Fruit fly (Drosophila melanogaster) whole organism, embryonic: ENCODE data around the gene eIF4A.

Experiments
- BtbVII ChIP-seq: fragments of 200-800 bp; sonication (Bioruptor generic); optimal IDR thresholded peaks from 3 replicates; lab custom pipeline; 2017; ENCODE audit warnings: missing biosample characterization, mild to moderate bottlenecking, missing genetic modification characterization
- C15 ChIP-seq: fragments of 200-800 bp; sonication (Bioruptor generic); IDR thresholded peaks from 3 replicates; pipeline ENCODE4 v1.3.6; 2022; ENCODE audit warnings: missing biosample characterization, missing genetic modification characterization
- CG10147 ChIP-seq: fragments of 200-800 bp; sonication (Bioruptor generic); optimal IDR thresholded peaks from 2 replicates; lab custom pipeline; 2019; ENCODE audit warnings: missing biosample characterization, mild to moderate bottlenecking, missing genetic modification characterization, moderate library complexity
- CG11723 ChIP-seq: fragments of 200-800 bp; sonication (Bioruptor generic); optimal IDR thresholded peaks from 2 replicates; lab custom pipeline; 2017; ENCODE audit warnings: missing biosample characterization, mild to moderate bottlenecking, missing genetic modification characterization
- CG15269 ChIP-seq: fragments of 200-800 bp; sonication (Bioruptor generic); optimal IDR thresholded peaks from 2 replicates; lab custom pipeline; 2018; ENCODE audit warnings: missing biosample characterization, mild to moderate bottlenecking, missing genetic modification characterization, moderate library complexity
- CG15601 ChIP-seq: fragments of 200-800 bp; sonication (Bioruptor generic); optimal IDR thresholded peaks from 3 replicates; lab custom pipeline; 2019; ENCODE audit warnings: missing biosample characterization, mild to moderate bottlenecking, missing genetic modification characterization, moderate library complexity
- CG1792 ChIP-seq: fragments of 200-800 bp; sonication (Bioruptor generic); optimal IDR thresholded peaks from 2 replicates; lab custom pipeline; 2016; ENCODE audit warnings: missing biosample characterization, missing genetic modification characterization
- CG18476 ChIP-seq: fragments of 200-800 bp; sonication (Bioruptor generic); optimal IDR thresholded peaks from 2 replicates; lab custom pipeline; 2016; ENCODE audit warnings: missing biosample characterization, mild to moderate bottlenecking, missing genetic modification characterization
- CG18764 ChIP-seq: fragments of 200-800 bp; sonication (Bioruptor generic); optimal IDR thresholded peaks from 3 replicates; lab custom pipeline; 2016; ENCODE audit warnings: missing biosample characterization, missing genetic modification characterization
- CG2120 ChIP-seq: fragments of 200-800 bp; sonication (Bioruptor generic); optimal IDR thresholded peaks from 3 replicates; lab custom pipeline; 2016; ENCODE audit warnings: missing biosample characterization, missing genetic modification characterization
- CG3281 ChIP-seq: fragments of 200-800 bp; sonication (Bioruptor generic); optimal IDR thresholded peaks from 3 replicates; lab custom pipeline; 2017; ENCODE audit warnings: missing biosample characterization, mild to moderate bottlenecking, missing genetic modification characterization
- CG3407 ChIP-seq: fragments of 200-800 bp; sonication (Bioruptor generic); optimal IDR thresholded peaks from 2 replicates; lab custom pipeline; 2018; ENCODE audit warnings: missing biosample characterization, mild to moderate bottlenecking, missing genetic modification characterization
- CG3726 ChIP-seq: fragments of 200-800 bp; sonication (Bioruptor generic); IDR thresholded peaks from 3 replicates; pipeline ENCODE4, ENCODE4 v1.3.6; 2022; ENCODE audit warnings: missing biosample characterization, missing genetic modification characterization
- CG4328 ChIP-seq: fragments of 200-800 bp; sonication (Bioruptor generic); optimal IDR thresholded peaks from 3 replicates; lab custom pipeline; 2017; ENCODE audit warnings: missing biosample characterization, missing genetic modification reagents, missing genetic modification characterization
- CG7372 ChIP-seq: fragments of 200-800 bp; sonication (Bioruptor generic); IDR thresholded peaks from 2 replicates; pipeline ENCODE4 v1.3.6; 2022; ENCODE audit warnings: missing biosample characterization, missing genetic modification characterization
- CG8478 ChIP-seq: fragments of >200 bp; optimal IDR thresholded peaks from 2 replicates; lab custom pipeline; 2018
- CG8944 ChIP-seq: fragments of 200-800 bp; sonication (Bioruptor generic); optimal IDR thresholded peaks from 3 replicates; lab custom pipeline; 2016; ENCODE audit warnings: missing biosample characterization, missing genetic modification characterization
- CkIIα-i1 ChIP-seq: fragments of 200-800 bp; sonication (Bioruptor generic); IDR thresholded peaks from 2 replicates; pipeline ENCODE4 v1.3.6; 2022; ENCODE audit warnings: missing biosample characterization, missing genetic modification characterization
- D ChIP-seq, 2 experiments: fragments of 200-800 bp in 1 of 2; fragments of >200 bp in 1 of 2; sonication (Bioruptor generic) in 1 of 2; optimal IDR thresholded peaks; 2 replicates in 1 of 2; 3 replicates in 1 of 2; lab custom pipeline; 2017; ENCODE audit warnings: mild to moderate bottlenecking in 1 of 2, missing biosample characterization in 1 of 2, missing genetic modification characterization in 1 of 2, missing genetic modification reagents in 1 of 2
- Dad ChIP-seq: fragments of 200-800 bp; sonication (Bioruptor generic); optimal IDR thresholded peaks from 3 replicates; lab custom pipeline; 2016; ENCODE audit warnings: missing biosample characterization, missing genetic modification characterization
- Fer1 ChIP-seq: fragments of 200-800 bp; sonication (Bioruptor generic); optimal IDR thresholded peaks from 2 replicates; lab custom pipeline; 2017; ENCODE audit warnings: missing biosample characterization, mild to moderate bottlenecking, missing genetic modification characterization
- HLH3B ChIP-seq: fragments of 200-800 bp; sonication (Bioruptor generic); IDR thresholded peaks from 2 replicates; pipeline ENCODE4 v1.3.6; 2022; ENCODE audit warnings: missing biosample characterization, missing genetic modification characterization
- MESR4 ChIP-seq: fragments of 200-800 bp; sonication (Bioruptor generic); optimal IDR thresholded peaks from 2 replicates; lab custom pipeline; 2018; ENCODE audit warnings: missing biosample characterization, mild to moderate bottlenecking, missing genetic modification characterization, moderate library complexity
- Max ChIP-seq: fragments of 200-800 bp; sonication (Bioruptor generic); optimal IDR thresholded peaks from 2 replicates; lab custom pipeline; 2016; ENCODE audit warnings: missing biosample characterization, mild to moderate bottlenecking, missing genetic modification characterization
- NFAT ChIP-seq: fragments of 200-800 bp; sonication (Bioruptor generic); IDR thresholded peaks from 2 replicates; pipeline ENCODE4 v1.3.6; 2022; ENCODE audit warnings: missing biosample characterization, missing genetic modification characterization
- abd-A ChIP-seq: fragments of 200-800 bp; sonication (Bioruptor generic); optimal IDR thresholded peaks from 3 replicates; lab custom pipeline; 2019; ENCODE audit warnings: missing biosample characterization, mild to moderate bottlenecking, missing genetic modification characterization, moderate library complexity
- ap ChIP-seq: fragments of 200-800 bp; sonication (Bioruptor generic); IDR thresholded peaks from 2 replicates; pipeline ENCODE4 v1.3.6; 2022; ENCODE audit warnings: missing biosample characterization, missing genetic modification characterization
- croc ChIP-seq: fragments of 200-800 bp; sonication (Bioruptor generic); conservative IDR thresholded peaks from 3 replicates; pipeline ENCODE4 v1.3.6; 2022; ENCODE audit warnings: missing biosample characterization, missing genetic modification characterization
- da ChIP-seq: fragments of 200-800 bp; sonication (Bioruptor generic); optimal IDR thresholded peaks from 2 replicates; lab custom pipeline; 2016; ENCODE audit warnings: missing biosample characterization, missing genetic modification characterization
- dpn ChIP-seq, 2 experiments: fragments of 200-800 bp; sonication (Bioruptor generic); optimal IDR thresholded peaks; 3 replicates each; lab custom pipeline; 2016; ENCODE audit warnings: missing biosample characterization in 2 of 2, missing genetic modification characterization in 2 of 2
- dysf ChIP-seq: fragments of 200-800 bp; sonication (Bioruptor generic); IDR thresholded peaks from 3 replicates; pipeline ENCODE4 v1.3.6; 2022; ENCODE audit warnings: missing biosample characterization, missing genetic modification characterization
- en ChIP-seq: fragments of 200-800 bp; sonication (Bioruptor generic); optimal IDR thresholded peaks from 2 replicates; lab custom pipeline; 2016; ENCODE audit warnings: missing biosample characterization, missing genetic modification characterization
- fd96Cb ChIP-seq: fragments of 200-800 bp; sonication (Bioruptor generic); optimal IDR thresholded peaks from 2 replicates; lab custom pipeline; 2018; ENCODE audit warnings: missing biosample characterization, mild to moderate bottlenecking, missing genetic modification characterization, moderate library complexity
- grau ChIP-seq: fragments of 200-800 bp; optimal IDR thresholded peaks from 3 replicates; lab custom pipeline; 2019; ENCODE audit warnings: missing biosample characterization, mild to moderate bottlenecking, missing genetic modification characterization, moderate library complexity
- hb ChIP-seq: fragments of 200-800 bp; sonication (Bioruptor generic); IDR thresholded peaks from 3 replicates; pipeline ENCODE4 v1.3.6; 2022; ENCODE audit warnings: missing biosample characterization, missing genetic modification characterization; ENCODE audit not compliant: partially characterized antibody
- inv ChIP-seq: fragments of 200-800 bp; sonication (Bioruptor generic); IDR thresholded peaks from 2 replicates; pipeline ENCODE4 v1.3.6; 2022; ENCODE audit warnings: missing biosample characterization, missing genetic modification characterization; ENCODE audit not compliant: partially characterized antibody
- luna ChIP-seq: fragments of 200-800 bp; sonication (Bioruptor generic); optimal IDR thresholded peaks from 2 replicates; lab custom pipeline; 2016; ENCODE audit warnings: missing biosample characterization, missing genetic modification characterization
- mld ChIP-seq: fragments of 200-800 bp; sonication (Bioruptor generic); IDR thresholded peaks from 3 replicates; pipeline ENCODE4 v1.3.6; 2022; ENCODE audit warnings: missing biosample characterization, missing genetic modification characterization; ENCODE audit not compliant: partially characterized antibody
- nerfin-1 ChIP-seq: fragments of 200-800 bp; sonication (Bioruptor generic); optimal IDR thresholded peaks from 3 replicates; lab custom pipeline; 2019; ENCODE audit warnings: missing biosample characterization, mild to moderate bottlenecking, missing genetic modification characterization, moderate library complexity
- nmo ChIP-seq: fragments of 200-800 bp; sonication (Bioruptor generic); optimal IDR thresholded peaks from 2 replicates; lab custom pipeline; 2018; ENCODE audit warnings: missing biosample characterization, mild to moderate bottlenecking, missing genetic modification characterization, moderate library complexity
- oc ChIP-seq: fragments of 200-800 bp; sonication (Bioruptor generic); optimal IDR thresholded peaks from 2 replicates; lab custom pipeline; 2018; ENCODE audit warnings: missing biosample characterization, mild to moderate bottlenecking, missing genetic modification characterization, moderate library complexity
- otp ChIP-seq: fragments of 200-800 bp; sonication (Bioruptor generic); IDR thresholded peaks from 3 replicates; pipeline ENCODE4, ENCODE4 v1.3.6; 2022; ENCODE audit warnings: missing biosample characterization, missing genetic modification characterization
- pita ChIP-seq: fragments of 200-800 bp; sonication (Bioruptor generic); optimal IDR thresholded peaks from 2 replicates; lab custom pipeline; 2017; ENCODE audit warnings: missing biosample characterization, mild to moderate bottlenecking, missing genetic modification characterization
- pum ChIP-seq: fragments of 200-800 bp; sonication (Bioruptor generic); optimal IDR thresholded peaks from 2 replicates; lab custom pipeline; 2016; ENCODE audit warnings: missing biosample characterization, missing genetic modification characterization
- stc ChIP-seq: fragments of 200-800 bp; sonication (Bioruptor generic); IDR thresholded peaks from 2 replicates; pipeline ENCODE4 v1.3.6; 2022; ENCODE audit warnings: missing biosample characterization, missing genetic modification characterization
- wdn ChIP-seq: fragments of 200-800 bp; sonication (Bioruptor generic); IDR thresholded peaks from 2 replicates; pipeline ENCODE4 v1.3.6; 2022; ENCODE audit warnings: missing biosample characterization, missing genetic modification characterization
- wor ChIP-seq: fragments of 200-800 bp; sonication (Bioruptor generic); IDR thresholded peaks from 2 replicates; pipeline ENCODE4 v1.3.6; 2022; ENCODE audit warnings: missing biosample characterization, missing genetic modification characterization
- zen ChIP-seq: fragments of 200-800 bp; sonication (Bioruptor generic); optimal IDR thresholded peaks from 3 replicates; lab custom pipeline; 2018; ENCODE audit warnings: missing biosample characterization, mild to moderate bottlenecking, missing genetic modification characterization, moderate library complexity

Gene eIF4A

dm6 chr2L:5943229-5944078, 38.1 kb upstream of the eIF4A start, which contains the start of the genes Sfp26Ad and Gpdh1 (continued):
- peak; percentile 67; the same call in 2 of the 3 replicates for TF ChIP-seq dysf
- TF ChIP-seq CG10147 = peak; percentile 52
- TF ChIP-seq grau (tag; lab: Kevin White, UChicago) = peak; percentile 66
- TF ChIP-seq Max (GFP tag; lab: Kevin White, UChicago) = peak; percentile 79
- TF ChIP-seq CG3407 (GFP tag; lab: Kevin White, UChicago) = peak; percentile 67
- TF ChIP-seq en (GFP tag; lab: Kevin White, UChicago) = peak; percentile 67
- peak; percentile 35 for TF ChIP-seq nerfin-1 (tag; lab: Kevin White, UChicago)
- TF ChIP-seq da = peak; percentile 10
- TF ChIP-seq hb (GFP tag; lab: Robert Waterston, UW) = no peak
- TF ChIP-seq zen (tag; lab: Kevin White, UChicago) = peak; percentile 25
- peak; percentile 46 for TF ChIP-seq stc (GFP tag; lab: Robert Waterston, UW)
- no peak for TF ChIP-seq wdn (GFP tag; lab: Robert Waterston, UW)
- peak; percentile 89 for TF ChIP-seq NFAT (GFP tag; lab: Robert Waterston, UW)
- TF ChIP-seq CG18764 = peak; percentile 67
- peak; percentile 41 for TF ChIP-seq CG18476 (GFP tag; lab: Kevin White, UChicago)
- peak; percentile 71 for TF ChIP-seq luna (GFP tag; lab: Kevin White, UChicago)
- peak; percentile 88 for TF ChIP-seq CG2120
- TF ChIP-seq CG8944 (GFP tag; lab: Kevin White, UChicago) = peak; percentile 61
- TF ChIP-seq fd96Cb = peak; percentile 46
- TF ChIP-seq nmo = peak; percentile 64
- TF ChIP-seq abd-A = no peak
- TF ChIP-seq BtbVII (GFP tag; lab: Kevin White, UChicago) = peak; percentile 61
- peak; percentile 49 for TF ChIP-seq CG4328 (GFP tag; lab: Kevin White, UChicago)
- no peak for TF ChIP-seq inv
- TF ChIP-seq CG3281 (GFP tag; lab: Kevin White, UChicago) = peak; percentile 60
- peak; percentile 72 for TF ChIP-seq pum (GFP tag; lab: Kevin White, UChicago)
- TF ChIP-seq CG11723 = peak; percentile 57
- no peak for TF ChIP-seq ap (GFP tag; lab: Robert Waterston, UW)
- peak; percentile 87 to 90 for TF ChIP-seq dpn (GFP tag; optimal IDR thresholded peaks at IDR 0.05; lab: Kevin White, UChicago)
- TF ChIP-seq mld (GFP tag; lab: Robert Waterston, UW) = no peak
- peak; percentile 56 for TF ChIP-seq CG1792
- no peak for TF ChIP-seq wor (GFP tag; lab: Robert Waterston, UW)
- 0 out of 3 replicates have a peak, but pooled peaks have one; percentile 17 for TF ChIP-seq croc (GFP tag; lab: Robert Waterston, UW)
- peak; percentile 58 for TF ChIP-seq CG15269 (tag; lab: Kevin White, UChicago)
- no peak for TF ChIP-seq D (optimal IDR thresholded peaks at IDR 0.05; lab: Kevin White, UChicago)
- TF ChIP-seq D (GFP tag; optimal IDR thresholded peaks at IDR 0.05; lab: Kevin White, UChicago) = peak; percentile 47
- no peak for TF ChIP-seq C15 (GFP tag; lab: Robert Waterston, UW)
- TF ChIP-seq MESR4 (GFP tag; lab: Kevin White, UChicago) = peak; percentile 65
- no peak for TF ChIP-seq CG8478 (lab: Kevin White, UChicago)
- 0 out of 3 replicates have a peak, but pooled peaks have one; percentile 4 for TF ChIP-seq CG3726 (GFP tag; lab: Robert Waterston, UW)
- 0 out of 2 replicates have a peak, but pooled peaks have one; percentile 50 for TF ChIP-seq CG7372 (GFP tag; lab: Robert Waterston, UW)
- TF ChIP-seq CG15601 (tag; lab: Kevin White, UChicago) = peak; percentile 69
- peak; percentile 79 for TF ChIP-seq Dad
- TF ChIP-seq HLH3B (GFP tag; lab: Robert Waterston, UW) = peak; percentile 71
- TF ChIP-seq Fer1 (GFP tag; lab: Kevin White, UChicago) = peak; percentile 84
- peak; percentile 46 for TF ChIP-seq oc (tag; lab: Kevin White, UChicago)
- TF ChIP-seq otp (GFP tag; lab: Robert Waterston, UW) = no peak
- TF ChIP-seq CkIIα-i1 (GFP tag; lab: Robert Waterston, UW) = no peak
- no peak for TF ChIP-seq pita
